Worm (Caenorhabditis elegans): ENCODE results near the gene ZC449.1.

DNA sequence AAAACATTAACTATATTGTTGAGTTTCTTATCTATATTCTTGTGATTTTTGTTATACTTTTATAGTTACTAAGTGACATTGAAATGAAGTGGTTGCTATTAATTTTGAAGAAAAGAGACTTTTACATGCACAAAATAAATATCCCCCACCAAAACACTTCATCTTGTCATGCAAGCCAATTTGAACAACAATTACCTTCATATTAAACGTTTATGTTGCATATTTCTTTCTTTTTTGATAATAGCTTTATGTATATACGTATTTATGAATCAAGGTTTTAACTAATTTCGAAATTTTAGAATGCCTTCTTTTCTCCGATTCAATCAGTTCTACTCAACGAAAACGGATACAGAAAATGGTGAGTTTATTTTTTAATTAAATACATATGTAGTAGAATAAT is 43.6 kb downstream of the ZC449.1 start, which contains the start of gene clc-7:
- no peak for TF ChIP-seq ces-1 (GFP tag; optimal IDR thresholded peaks at IDR 0.05)
- TF ChIP-seq lsy-2 (tag; optimal IDR thresholded peaks at IDR 0.05): no peak
